Fruit fly (Drosophila melanogaster): ENCODE data around the gene Mks1.

dm6 chrX:12498101-12498500 is 1.7 kb upstream of the Mks1 start:
- no peak for TF ChIP-seq CG8478 (optimal IDR thresholded peaks at IDR 0.05)
- no peak for TF ChIP-seq CTCF (optimal IDR thresholded peaks at IDR 0.05)

Measured in S2 (cell line).